Fruit fly (Drosophila melanogaster) whole organism, embryonic: Measurements from ENCODE around the gene sphinx1.
A peak's percentile ranks its signal among the peaks of the same experiment; 100 is the strongest.

Experiments used
- Ada2b ChIP-seq: fragments of 200-800 bp; sonication (Bioruptor generic); IDR thresholded peaks from 2 replicates; pipeline ENCODE4 v1.3.6; 2022; ENCODE audit warnings: missing biosample characterization, missing genetic modification characterization
- B-H2 ChIP-seq: fragments of 200-800 bp; sonication (Bioruptor generic); optimal IDR thresholded peaks from 2 replicates; lab custom pipeline; 2018; ENCODE audit warnings: missing biosample characterization, mild to moderate bottlenecking, missing genetic modification characterization
- Bdp1 ChIP-seq: fragments of 200-800 bp; sonication (Bioruptor generic); optimal IDR thresholded peaks from 3 replicates; lab custom pipeline; 2016; ENCODE audit warnings: missing biosample characterization, missing genetic modification characterization
- CG12769 ChIP-seq: fragments of 200-800 bp; sonication (Bioruptor generic); optimal IDR thresholded peaks from 2 replicates; lab custom pipeline; 2019; ENCODE audit warnings: missing biosample characterization, mild to moderate bottlenecking, missing genetic modification characterization, moderate library complexity
- CG18262 ChIP-seq: fragments of 200-800 bp; optimal IDR thresholded peaks from 3 replicates; lab custom pipeline; 2019; ENCODE audit warnings: missing biosample characterization, mild to moderate bottlenecking, missing genetic modification characterization, moderate library complexity
- CG2129 ChIP-seq: fragments of 200-800 bp; sonication (Bioruptor generic); IDR thresholded peaks from 2 replicates; pipeline ENCODE4 v1.3.6; 2022; ENCODE audit warnings: missing biosample characterization, missing genetic modification characterization; ENCODE audit not compliant: partially characterized antibody
- CG2199 ChIP-seq: fragments of 200-800 bp; sonication (Bioruptor generic); IDR thresholded peaks from 3 replicates; pipeline ENCODE4 v1.3.6; 2022; ENCODE audit warnings: missing biosample characterization, missing genetic modification characterization
- CG31224 ChIP-seq: fragments of 200-800 bp; sonication (Bioruptor generic); IDR thresholded peaks from 2 replicates; pipeline ENCODE4 v1.3.6; 2022; ENCODE audit warnings: missing biosample characterization, missing genetic modification characterization
- CG3163 ChIP-seq: fragments of 200-800 bp; sonication (Bioruptor generic); optimal IDR thresholded peaks from 3 replicates; lab custom pipeline; 2016; ENCODE audit warnings: missing biosample characterization, missing genetic modification characterization
- CG3281 ChIP-seq: fragments of 200-800 bp; sonication (Bioruptor generic); optimal IDR thresholded peaks from 3 replicates; lab custom pipeline; 2017; ENCODE audit warnings: missing biosample characterization, mild to moderate bottlenecking, missing genetic modification characterization
- CG42726 ChIP-seq: fragments of 200-800 bp; sonication (Bioruptor generic); IDR thresholded peaks from 2 replicates; pipeline ENCODE4 v1.3.6; 2022; ENCODE audit warnings: missing biosample characterization, missing genetic modification characterization; ENCODE audit not compliant: partially characterized antibody
- CG4328 ChIP-seq: fragments of 200-800 bp; sonication (Bioruptor generic); optimal IDR thresholded peaks from 3 replicates; lab custom pipeline; 2017; ENCODE audit warnings: missing biosample characterization, missing genetic modification reagents, missing genetic modification characterization
- CG4360 ChIP-seq: fragments of 200-800 bp; sonication (Bioruptor generic); IDR thresholded peaks from 2 replicates; pipeline ENCODE4 v1.3.6; 2022; ENCODE audit warnings: missing biosample characterization, missing genetic modification characterization
- CG8478 ChIP-seq: fragments of >200 bp; optimal IDR thresholded peaks from 2 replicates; lab custom pipeline; 2018
- CG9215 ChIP-seq: fragments of 200-800 bp; sonication (Bioruptor generic); IDR thresholded peaks from 2 replicates; pipeline ENCODE4 v1.3.6; 2022; ENCODE audit warnings: missing biosample characterization, missing genetic modification characterization
- CG9932 ChIP-seq: fragments of 200-800 bp; sonication (Bioruptor generic); IDR thresholded peaks from 2 replicates; pipeline ENCODE4 v1.3.6; 2022; ENCODE audit warnings: missing biosample characterization, missing genetic modification characterization
- D19B ChIP-seq: fragments of 200-800 bp; sonication (Bioruptor generic); optimal IDR thresholded peaks from 2 replicates; lab custom pipeline; 2017; ENCODE audit warnings: missing biosample characterization, mild to moderate bottlenecking, missing genetic modification characterization
- Dfd ChIP-seq, 2 experiments: fragments of >200 bp; optimal IDR thresholded peaks; 2 replicates each; lab custom pipeline; 2017; ENCODE audit warnings: missing biosample characterization in 2 of 2, missing genetic modification characterization in 2 of 2
- Elba2 ChIP-seq: fragments of 200-800 bp; sonication (Bioruptor generic); optimal IDR thresholded peaks from 3 replicates; lab custom pipeline; 2016; ENCODE audit warnings: missing biosample characterization, missing genetic modification characterization
- Gsc ChIP-seq: fragments of 200-800 bp; sonication (Bioruptor generic); IDR thresholded peaks from 2 replicates; pipeline ENCODE4 v1.3.6; 2022; ENCODE audit warnings: missing biosample characterization, missing genetic modification characterization
- Hr3 ChIP-seq: fragments of 200-800 bp; sonication (Bioruptor generic); optimal IDR thresholded peaks from 3 replicates; lab custom pipeline; 2016; ENCODE audit warnings: missing biosample characterization, missing genetic modification characterization
- Hr51 ChIP-seq, 2 experiments: fragments of 200-800 bp; sonication (Bioruptor generic); optimal IDR thresholded peaks; 2 replicates in 1 of 2; 3 replicates in 1 of 2; lab custom pipeline; 2016 to 2018; ENCODE audit warnings: missing biosample characterization in 2 of 2, missing genetic modification characterization in 2 of 2, mild to moderate bottlenecking in 1 of 2, moderate library complexity in 1 of 2
- Med ChIP-seq: fragments of 200-800 bp; sonication (Bioruptor generic); peaks from one replicate; lab custom pipeline; 2016; ENCODE audit warnings: missing biosample characterization, missing genetic modification characterization, mild to moderate bottlenecking, inconsistent platforms, moderate library complexity
- Opbp ChIP-seq: fragments of 200-800 bp; sonication (Bioruptor generic); IDR thresholded peaks from 3 replicates; pipeline ENCODE4 v1.3.6; 2022; ENCODE audit warnings: missing biosample characterization, missing genetic modification characterization; ENCODE audit not compliant: partially characterized antibody
- PHDP ChIP-seq: fragments of 200-800 bp; sonication (Bioruptor generic); optimal IDR thresholded peaks from 3 replicates; lab custom pipeline; 2018; ENCODE audit warnings: missing biosample characterization, mild to moderate bottlenecking, missing genetic modification characterization, moderate library complexity
- Sox102F ChIP-seq: fragments of 200-800 bp; sonication (Bioruptor generic); optimal IDR thresholded peaks from 2 replicates; lab custom pipeline; 2018; ENCODE audit warnings: missing biosample characterization, mild to moderate bottlenecking, missing genetic modification characterization, moderate library complexity
- YL-1 ChIP-seq: fragments of 200-800 bp; sonication (Bioruptor generic); optimal IDR thresholded peaks from 3 replicates; lab custom pipeline; 2017; ENCODE audit warnings: missing biosample characterization, mild to moderate bottlenecking, missing genetic modification characterization
- cg ChIP-seq: fragments of 200-800 bp; sonication (Bioruptor generic); optimal IDR thresholded peaks from 3 replicates; lab custom pipeline; 2019; ENCODE audit warnings: missing biosample characterization, mild to moderate bottlenecking, missing genetic modification characterization, moderate library complexity
- chif ChIP-seq, 2 experiments: fragments of 200-800 bp; sonication (Bioruptor generic); optimal IDR thresholded peaks; 3 replicates each; lab custom pipeline; 2016; ENCODE audit warnings: missing biosample characterization in 2 of 2, missing genetic modification characterization in 2 of 2
- ci ChIP-seq: fragments of 200-800 bp; sonication (Bioruptor generic); IDR thresholded peaks from 3 replicates; pipeline ENCODE4 v1.3.6; 2022; ENCODE audit warnings: missing biosample characterization, missing genetic modification characterization
- crol ChIP-seq: fragments of 200-800 bp; sonication (Bioruptor generic); IDR thresholded peaks from 2 replicates; pipeline ENCODE4 v1.3.6; 2022; ENCODE audit warnings: missing biosample characterization, missing genetic modification characterization
- dan ChIP-seq: fragments of 200-800 bp; sonication (Bioruptor generic); IDR thresholded peaks from 2 replicates; pipeline ENCODE4 v1.3.6; 2022; ENCODE audit warnings: missing biosample characterization, missing genetic modification characterization
- danr ChIP-seq: fragments of 200-800 bp; sonication (Bioruptor generic); IDR thresholded peaks from 2 replicates; pipeline ENCODE4 v1.3.6; 2022; ENCODE audit warnings: missing biosample characterization, missing genetic modification characterization
- dm ChIP-seq: fragments of 200-800 bp; sonication (Bioruptor generic); optimal IDR thresholded peaks from 3 replicates; lab custom pipeline; 2016; ENCODE audit warnings: missing biosample characterization, missing genetic modification characterization
- dmrt11E ChIP-seq: fragments of 200-800 bp; sonication (Bioruptor generic); optimal IDR thresholded peaks from 3 replicates; lab custom pipeline; 2018; ENCODE audit warnings: missing biosample characterization, mild to moderate bottlenecking, missing genetic modification characterization, moderate library complexity
- gem ChIP-seq: fragments of 200-800 bp; sonication (Bioruptor generic); optimal IDR thresholded peaks from 2 replicates; lab custom pipeline; 2019; ENCODE audit warnings: missing biosample characterization, mild to moderate bottlenecking, missing genetic modification characterization, moderate library complexity
- gt ChIP-seq: fragments of 200-800 bp; sonication (Bioruptor generic); IDR thresholded peaks from 2 replicates; pipeline ENCODE4 v1.3.6; 2022; ENCODE audit warnings: missing biosample characterization, missing genetic modification characterization
- jumu ChIP-seq: fragments of 200-800 bp; sonication (Bioruptor generic); optimal IDR thresholded peaks from 3 replicates; lab custom pipeline; 2016; ENCODE audit warnings: missing biosample characterization, missing genetic modification characterization
- knrl ChIP-seq: fragments of 200-800 bp; sonication (Bioruptor generic); IDR thresholded peaks from 3 replicates; pipeline ENCODE4 v1.3.6; 2022; ENCODE audit warnings: missing biosample characterization, missing genetic modification characterization; ENCODE audit not compliant: partially characterized antibody
- mirr ChIP-seq: fragments of 200-800 bp; sonication (Bioruptor generic); optimal IDR thresholded peaks from 3 replicates; lab custom pipeline; 2018; ENCODE audit warnings: missing biosample characterization, mild to moderate bottlenecking, missing genetic modification characterization
- pfk ChIP-seq: fragments of 200-800 bp; sonication (Bioruptor generic); optimal IDR thresholded peaks from 2 replicates; lab custom pipeline; 2018; ENCODE audit warnings: missing biosample characterization, mild to moderate bottlenecking, missing genetic modification characterization, moderate library complexity
- row ChIP-seq: fragments of 200-800 bp; sonication (Bioruptor generic); IDR thresholded peaks from 3 replicates; pipeline ENCODE4 v1.3.6; 2022; ENCODE audit warnings: missing biosample characterization, missing genetic modification characterization
- sug ChIP-seq: fragments of 200-800 bp; optimal IDR thresholded peaks from 2 replicates; lab custom pipeline; 2019; ENCODE audit warnings: missing biosample characterization, mild to moderate bottlenecking, missing genetic modification characterization, moderate library complexity
- yki ChIP-seq: fragments of >200 bp; optimal IDR thresholded peaks from 3 replicates; lab custom pipeline; 2018
- zen2 ChIP-seq: fragments of 200-800 bp; sonication (Bioruptor generic); IDR thresholded peaks from 3 replicates; pipeline ENCODE4 v1.3.6; 2022; ENCODE audit warnings: missing biosample characterization, missing genetic modification characterization; ENCODE audit not compliant: partially characterized antibody

The sphinx1 gene

DNA sequence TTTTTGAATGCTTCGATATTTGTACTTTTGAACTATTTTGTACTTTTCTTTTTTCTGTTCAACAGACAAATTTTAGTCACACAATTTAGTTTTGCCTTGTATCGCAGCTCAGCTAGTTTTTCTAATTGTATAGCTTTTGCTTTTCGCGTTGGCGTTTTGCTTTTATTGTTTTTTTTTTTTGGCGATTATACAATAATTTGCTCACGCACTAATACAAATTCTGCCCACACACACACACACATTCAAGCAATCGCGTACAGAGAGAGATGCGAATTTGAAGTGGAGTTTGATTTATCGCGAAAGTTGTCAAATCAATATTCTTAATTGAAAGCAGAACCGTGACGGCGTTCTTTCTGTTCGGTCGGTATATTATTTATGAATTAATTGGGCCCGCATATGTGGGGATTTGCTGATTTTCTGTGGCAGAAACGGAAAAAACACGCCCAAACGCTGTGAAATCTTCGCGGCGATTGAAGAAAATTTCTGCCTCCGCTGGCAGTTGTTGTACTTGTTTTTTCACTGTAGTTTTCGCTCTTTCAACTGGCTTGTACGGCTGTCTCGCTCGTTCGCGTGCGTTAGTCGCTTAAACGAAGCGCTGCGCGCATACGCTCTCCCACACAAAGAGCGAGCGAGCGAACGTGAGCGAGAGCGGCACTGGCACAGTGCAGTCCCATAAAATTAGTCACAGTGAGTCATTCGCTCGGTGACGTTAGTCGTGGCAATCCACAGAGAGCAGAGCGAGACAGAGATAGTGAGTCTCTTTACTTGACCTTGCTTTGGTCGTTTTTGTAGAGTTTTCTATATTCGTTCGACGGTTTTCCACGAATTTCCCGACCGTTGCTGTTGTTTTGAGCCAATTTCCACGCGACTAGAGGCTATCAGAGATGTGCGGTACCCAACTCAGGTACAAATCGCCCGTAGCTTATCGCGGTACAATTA, 4.2 kb downstream of the sphinx1 start, which contains the start of gene Rac2 (continued):
- TF ChIP-seq YL-1, result peak; percentile 60
- TF ChIP-seq CG4360 (GFP tag; lab: Robert Waterston, UW), result peak; percentile 14; the same call in 1 of the 2 replicates
- 0 out of 2 replicates have a peak, but pooled peaks have one; percentile 18 for TF ChIP-seq CG42726 (GFP tag; lab: Robert Waterston, UW)
- TF ChIP-seq CG3163 (GFP tag; lab: Kevin White, UChicago), result peak; percentile 89
- peak; percentile 26 for TF ChIP-seq dm (GFP tag; lab: Kevin White, UChicago)
- peak; percentile 23 for TF ChIP-seq PHDP
- peak; percentile 9 for TF ChIP-seq B-H2 (GFP tag; lab: Kevin White, UChicago)
- peak; percentile 52 for TF ChIP-seq CG12769 (tag; lab: Kevin White, UChicago)
- TF ChIP-seq Dfd (GFP tag; optimal IDR thresholded peaks at IDR 0.05; lab: Kevin White, UChicago), result no peak
- TF ChIP-seq yki (lab: Kevin White, UChicago), result peak; percentile 95
- no peak for TF ChIP-seq dan (GFP tag; lab: Robert Waterston, UW)

DNA sequence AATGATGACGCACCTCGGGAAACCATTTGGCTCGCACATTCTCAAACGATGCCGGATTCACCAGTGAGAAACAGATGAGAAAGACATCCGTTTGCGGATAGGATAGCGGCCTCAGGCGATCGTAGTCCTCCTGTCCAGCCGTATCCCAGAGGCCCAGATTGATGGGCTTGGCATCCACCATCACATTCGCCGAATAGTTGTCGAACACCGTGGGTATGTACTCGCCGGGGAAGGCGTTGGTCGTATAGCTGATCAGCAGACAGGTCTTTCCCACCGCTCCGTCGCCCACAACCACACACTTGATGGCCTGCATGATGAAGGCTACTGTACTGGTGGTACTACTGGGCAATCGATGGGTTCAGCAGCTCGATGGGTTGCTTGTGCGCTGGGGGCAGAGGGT, 5.0 kb downstream of the sphinx1 start:
- TF ChIP-seq CG9215 (GFP tag; lab: Robert Waterston, UW) (no peak), Med (peak; percentile 74), gt (GFP tag; lab: Robert Waterston, UW) (no peak), crol (GFP tag; lab: Robert Waterston, UW) (peak; percentile 41; the same call in 1 of the 2 replicates), D19B (GFP tag; lab: Kevin White, UChicago) (peak; percentile 23), chif (GFP tag; optimal IDR thresholded peaks at IDR 0.05; lab: Kevin White, UChicago) (no peak), pfk (GFP tag; lab: Kevin White, UChicago) (no peak), zen2 (0 out of 3 replicates have a peak, but pooled peaks have one; percentile 51), CG4328 (GFP tag; lab: Kevin White, UChicago) (no peak), Gsc (GFP tag; lab: Robert Waterston, UW) (no peak), mirr (GFP tag; lab: Kevin White, UChicago) (no peak), Elba2 (GFP tag; lab: Kevin White, UChicago) (no peak), CG12769 (tag; lab: Kevin White, UChicago) (peak; percentile 4), CG8478 (peak; percentile 22), ci (peak; percentile 43; the same call in 1 of the 3 replicates), CG9932 (GFP tag; lab: Robert Waterston, UW) (0 out of 2 replicates have a peak, but pooled peaks have one; percentile 18)

DNA sequence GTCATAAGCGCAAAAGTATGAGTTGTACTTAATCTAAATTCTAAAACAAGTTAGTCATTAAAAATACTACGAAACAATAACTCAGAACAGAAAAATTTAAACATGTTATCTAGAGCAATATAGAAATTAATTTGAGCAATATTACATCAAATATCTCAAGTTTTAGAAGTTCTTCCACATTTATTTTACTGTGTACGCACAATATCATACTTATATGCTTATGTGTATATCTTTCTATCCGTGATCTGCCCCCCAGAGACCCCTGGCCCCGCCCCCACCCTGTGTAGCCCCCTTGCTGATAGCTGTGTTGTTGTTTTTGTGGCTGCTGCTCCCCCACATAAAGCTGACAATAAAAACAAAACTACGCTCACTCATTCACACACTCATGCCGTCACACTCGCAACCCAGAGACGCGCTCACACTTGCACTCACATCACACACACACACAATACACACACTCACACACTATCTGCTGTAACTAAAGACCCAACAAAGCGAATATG, 5.8 kb downstream of the sphinx1 start:
- peak; percentile 82 for TF ChIP-seq sug (tag; lab: Kevin White, UChicago)
- peak; percentile 56 for TF ChIP-seq CG18262 (tag; lab: Kevin White, UChicago)
- peak; percentile 34 for TF ChIP-seq CG3281 (GFP tag; lab: Kevin White, UChicago)
- no peak for TF ChIP-seq CG2129 (GFP tag; lab: Robert Waterston, UW)
- TF ChIP-seq danr (GFP tag; lab: Robert Waterston, UW), result no peak
- TF ChIP-seq knrl (GFP tag; lab: Robert Waterston, UW), result no peak
- TF ChIP-seq jumu (GFP tag; lab: Kevin White, UChicago), result no peak
- peak in 1 of 2 experiments; percentile 29 for TF ChIP-seq Hr51 (GFP tag; optimal IDR thresholded peaks at IDR 0.05; lab: Kevin White, UChicago)
- TF ChIP-seq Ada2b (GFP tag; lab: Robert Waterston, UW), result 0 out of 2 replicates have a peak, but pooled peaks have one; percentile 22
- TF ChIP-seq mirr (GFP tag; lab: Kevin White, UChicago), result peak; percentile 10
- TF ChIP-seq cg (GFP tag; lab: Kevin White, UChicago), result peak; percentile 78
- no peak for TF ChIP-seq Hr3 (GFP tag; lab: Kevin White, UChicago)
- peak; percentile 31 for TF ChIP-seq PHDP
- TF ChIP-seq row, result peak; percentile 48; the same call in 1 of the 3 replicates
- TF ChIP-seq CG2199, result peak; percentile 57; the same call in 1 of the 3 replicates
- 0 out of 2 replicates have a peak, but pooled peaks have one; percentile 15 for TF ChIP-seq CG31224 (GFP tag; lab: Robert Waterston, UW)
- TF ChIP-seq Bdp1 (GFP tag; lab: Kevin White, UChicago), result no peak
- no peak for TF ChIP-seq Opbp (GFP tag; lab: Robert Waterston, UW)
- TF ChIP-seq gem (tag; lab: Kevin White, UChicago), result peak; percentile 58
- TF ChIP-seq dmrt11E (tag; lab: Kevin White, UChicago), result peak; percentile 38
- TF ChIP-seq Sox102F, result peak; percentile 35
